Worm (Caenorhabditis elegans) whole organism, late embryonic: ENCODE measurements around the gene iars-1.

ENCODE experiments used
- F13H6.1 ChIP-seq: sonication (generic microtip); optimal IDR thresholded peaks from 2 replicates; lab custom pipeline; 2016; ENCODE audit warnings: missing genetic modification characterization, missing compliant biosample characterization
- K09A11.1 ChIP-seq: sonication (generic microtip); optimal IDR thresholded peaks from 2 replicates; lab custom pipeline; 2017; ENCODE audit warnings: antibody characterized with exemption, mild to moderate bottlenecking, missing genetic modification characterization, missing compliant biosample characterization; ENCODE audit not compliant: insufficient read depth
- ceh-18 ChIP-seq: sonication (generic microtip); optimal IDR thresholded peaks from 2 replicates; lab custom pipeline; 2016; ENCODE audit warnings: missing genetic modification characterization, missing compliant biosample characterization
- ceh-2 ChIP-seq: sonication (generic microtip); optimal IDR thresholded peaks from 2 replicates; lab custom pipeline; 2016; ENCODE audit warnings: missing genotype, missing genetic modification characterization, missing compliant biosample characterization
- ceh-22 ChIP-seq: sonication (generic microtip); optimal IDR thresholded peaks from 2 replicates; lab custom pipeline; 2017; ENCODE audit warnings: missing biosample characterization, missing genetic modification characterization
- ceh-24 ChIP-seq: sonication (generic microtip); optimal IDR thresholded peaks from 2 replicates; lab custom pipeline; 2016; ENCODE audit warnings: mild to moderate bottlenecking, missing genetic modification characterization, missing compliant biosample characterization
- ceh-34 ChIP-seq: sonication (generic microtip); optimal IDR thresholded peaks from 2 replicates; lab custom pipeline; 2016; ENCODE audit warnings: mild to moderate bottlenecking, missing genetic modification characterization, missing compliant biosample characterization
- ceh-45 ChIP-seq: fragments of 200-800 bp; sonication (Bioruptor generic); IDR thresholded peaks from 2 replicates; pipeline ENCODE4 v1.3.6; 2022; ENCODE audit warnings: missing genetic modification reagents, missing genetic modification characterization, missing compliant biosample characterization
- ceh-9 ChIP-seq: sonication (generic microtip); optimal IDR thresholded peaks from 2 replicates; lab custom pipeline; 2016; ENCODE audit warnings: mild to moderate bottlenecking, missing genetic modification characterization, inconsistent platforms, missing compliant biosample characterization
- che-1 ChIP-seq: sonication (generic microtip); optimal IDR thresholded peaks from 2 replicates; lab custom pipeline; 2016; ENCODE audit warnings: mild to moderate bottlenecking, missing genetic modification characterization, missing compliant biosample characterization
- elt-4 ChIP-seq: sonication (generic microtip); optimal IDR thresholded peaks from 2 replicates; lab custom pipeline; 2016; ENCODE audit warnings: missing genetic modification characterization, missing compliant biosample characterization
- eyg-1 ChIP-seq: sonication (generic microtip); optimal IDR thresholded peaks from 2 replicates; lab custom pipeline; 2016; ENCODE audit warnings: missing genotype, missing genetic modification characterization, missing compliant biosample characterization
- fax-1 ChIP-seq: sonication (generic microtip); optimal IDR thresholded peaks from 2 replicates; lab custom pipeline; 2016; ENCODE audit warnings: missing genotype, missing genetic modification characterization, missing compliant biosample characterization
- hlh-13 ChIP-seq: fragments of 200-800 bp; sonication (Bioruptor generic); optimal IDR thresholded peaks from 2 replicates; lab custom pipeline; 2018; ENCODE audit warnings: mild to moderate bottlenecking, missing genetic modification characterization, missing compliant biosample characterization
- hlh-30 ChIP-seq: sonication (generic microtip); optimal IDR thresholded peaks from 2 replicates; lab custom pipeline; 2017; ENCODE audit warnings: antibody characterized with exemption, missing genetic modification characterization, missing compliant biosample characterization; ENCODE audit not compliant: insufficient read depth
- hlh-6 ChIP-seq: sonication (generic microtip); optimal IDR thresholded peaks from 2 replicates; lab custom pipeline; 2016; ENCODE audit warnings: missing genotype, missing genetic modification characterization, missing compliant biosample characterization
- lin-11 ChIP-seq: fragments of 200-800 bp; sonication (Bioruptor generic); optimal IDR thresholded peaks from 2 replicates; lab custom pipeline; 2018; ENCODE audit warnings: mild to moderate bottlenecking, missing genetic modification characterization, missing compliant biosample characterization
- madf-2 ChIP-seq: sonication (generic microtip); optimal IDR thresholded peaks from 2 replicates; lab custom pipeline; 2017; ENCODE audit warnings: missing genetic modification characterization, missing compliant biosample characterization
- mec-3 ChIP-seq: sonication (generic microtip); optimal IDR thresholded peaks from 2 replicates; lab custom pipeline; 2016; ENCODE audit warnings: borderline replicate concordance, missing genetic modification characterization, missing compliant biosample characterization
- nhr-11 ChIP-seq: fragments of 150-350 bp; optimal IDR thresholded peaks from 2 replicates; lab custom pipeline; 2014; ENCODE audit warnings: missing biosample characterization, missing genetic modification characterization
- nhr-232 ChIP-seq: sonication (generic microtip); optimal IDR thresholded peaks from 2 replicates; lab custom pipeline; 2016; ENCODE audit warnings: missing genetic modification characterization, missing compliant biosample characterization
- npax-4 ChIP-seq: sonication (generic microtip); optimal IDR thresholded peaks from 2 replicates; lab custom pipeline; 2016; ENCODE audit warnings: missing genetic modification characterization, missing compliant biosample characterization
- odd-2 ChIP-seq: sonication (generic microtip); optimal IDR thresholded peaks from 2 replicates; lab custom pipeline; 2017; ENCODE audit warnings: antibody characterized with exemption, mild to moderate bottlenecking, missing genetic modification characterization, missing compliant biosample characterization
- pag-3 ChIP-seq: sonication (generic microtip); optimal IDR thresholded peaks from 2 replicates; lab custom pipeline; 2016; ENCODE audit warnings: missing compliant biosample characterization, missing genetic modification characterization, borderline replicate concordance
- pat-9 ChIP-seq: fragments of 200-800 bp; sonication (Bioruptor generic); optimal IDR thresholded peaks from 2 replicates; lab custom pipeline; 2018; ENCODE audit warnings: mild to moderate bottlenecking, missing genetic modification characterization, moderate library complexity, missing compliant biosample characterization
- pqm-1 ChIP-seq: sonication (generic microtip); optimal IDR thresholded peaks from 2 replicates; lab custom pipeline; 2016; ENCODE audit warnings: missing genetic modification characterization, missing compliant biosample characterization
- pros-1 ChIP-seq: fragments of 150-350 bp; optimal IDR thresholded peaks from 2 replicates; lab custom pipeline; 2014; ENCODE audit warnings: missing biosample characterization, missing genetic modification reagents, missing genetic modification characterization
- ref-2 ChIP-seq: sonication (generic microtip); optimal IDR thresholded peaks from 2 replicates; lab custom pipeline; 2016; ENCODE audit warnings: missing genetic modification characterization, missing compliant biosample characterization
- rnt-1 ChIP-seq: sonication (generic microtip); optimal IDR thresholded peaks from 2 replicates; lab custom pipeline; 2016; ENCODE audit warnings: missing genetic modification characterization, missing compliant biosample characterization
- sdc-2 ChIP-seq: sonication (generic microtip); optimal IDR thresholded peaks from 2 replicates; lab custom pipeline; 2016; ENCODE audit warnings: missing genotype, missing genetic modification characterization, missing compliant biosample characterization
- sox-2 ChIP-seq: fragments of 200-800 bp; sonication (Bioruptor generic); IDR thresholded peaks from 2 replicates; pipeline ENCODE4 v1.3.6; 2022; ENCODE audit warnings: missing genetic modification reagents, missing genetic modification characterization, missing compliant biosample characterization
- sox-4 ChIP-seq: sonication (generic microtip); optimal IDR thresholded peaks from 2 replicates; lab custom pipeline; 2017; ENCODE audit warnings: mild to moderate bottlenecking, missing genetic modification characterization, inconsistent platforms, missing compliant biosample characterization
- syd-9 ChIP-seq: sonication (generic microtip); optimal IDR thresholded peaks from 2 replicates; lab custom pipeline; 2016; ENCODE audit warnings: mild to moderate bottlenecking, missing genetic modification characterization, moderate library complexity, missing compliant biosample characterization
- tbx-2 ChIP-seq: sonication (generic microtip); optimal IDR thresholded peaks from 2 replicates; lab custom pipeline; 2016; ENCODE audit warnings: missing genetic modification characterization, missing compliant biosample characterization
- unc-42 ChIP-seq: sonication (generic microtip); optimal IDR thresholded peaks from 2 replicates; lab custom pipeline; 2016; ENCODE audit warnings: missing genotype, missing genetic modification characterization, missing compliant biosample characterization
- unc-55 ChIP-seq: sonication (generic microtip); optimal IDR thresholded peaks from 2 replicates; lab custom pipeline; 2017; ENCODE audit warnings: missing biosample characterization, missing genetic modification reagents, missing genetic modification characterization
- ztf-16 ChIP-seq: sonication (generic microtip); optimal IDR thresholded peaks from 2 replicates; lab custom pipeline; 2017; ENCODE audit warnings: missing genetic modification characterization, missing compliant biosample characterization

The iars-1 gene

ce11 chrIV:10403193-10404058, 35.0 kb downstream of the iars-1 start, which contains the start of gene gpa-7 (continued):
- TF ChIP-seq rnt-1 (tag; lab: Kevin White, UChicago) (peak; percentile 44), npax-4 (tag; lab: Kevin White, UChicago) (no peak), syd-9 (tag; lab: Kevin White, UChicago) (peak; percentile 37), hlh-6 (tag; lab: Kevin White, UChicago) (peak; percentile 10), sdc-2 (peak; percentile 39), unc-55 (GFP tag; lab: Kevin White, UChicago) (peak; percentile 54), sox-4 (tag; lab: Kevin White, UChicago) (no peak), pag-3 (no peak), pat-9 (tag; lab: Kevin White, UChicago) (peak; percentile 35), ceh-18 (peak; percentile 88), ceh-2 (tag; lab: Kevin White, UChicago) (no peak), mec-3 (tag; lab: Kevin White, UChicago) (peak; percentile 3), F13H6.1 (tag; lab: Kevin White, UChicago) (peak; percentile 63), fax-1 (peak; percentile 68), unc-42 (tag; lab: Kevin White, UChicago) (peak; percentile 86), tbx-2 (tag; lab: Kevin White, UChicago) (peak; percentile 83), che-1 (tag; lab: Kevin White, UChicago) (no peak)

DNA sequence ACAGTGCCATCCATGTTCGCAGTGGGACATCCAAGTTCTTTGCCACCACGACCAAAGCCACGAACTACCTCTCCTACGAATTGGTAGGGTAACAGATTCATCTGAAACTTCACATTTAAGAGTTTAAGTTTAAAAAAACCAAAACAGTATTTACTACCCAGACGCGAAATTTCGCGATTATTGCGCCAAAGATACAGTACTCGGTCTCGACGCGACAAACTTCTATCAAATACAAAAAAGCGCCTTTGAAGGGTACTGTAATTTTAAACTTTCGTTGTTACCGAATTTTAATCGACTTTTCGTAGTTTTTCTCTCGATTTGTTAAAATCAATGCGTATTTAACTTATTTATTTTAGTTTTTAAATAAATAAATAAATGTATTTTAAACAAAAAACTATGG, 41.0 kb downstream of the iars-1 start, which contains the start of gene rfk-1:
Gene rfk-1 (minus strand): TSS at position 101 of the 400 bp plus-strand sequence.
- TF ChIP-seq nhr-11 (tag; lab: Kevin White, UChicago) (no peak), ceh-45 (GFP tag; lab: Robert Waterston, UW) (no peak), pros-1 (no peak), elt-4 (no peak), K09A11.1 (no peak), eyg-1 (tag; lab: Kevin White, UChicago) (no peak), hlh-13 (GFP tag; lab: Kevin White, UChicago) (no peak), unc-55 (GFP tag; lab: Kevin White, UChicago) (no peak), ref-2 (tag; lab: Kevin White, UChicago) (no peak), sox-2 (GFP tag; lab: Robert Waterston, UW) (no peak), ceh-22 (tag; lab: Kevin White, UChicago) (no peak), npax-4 (tag; lab: Kevin White, UChicago) (no peak)

DNA sequence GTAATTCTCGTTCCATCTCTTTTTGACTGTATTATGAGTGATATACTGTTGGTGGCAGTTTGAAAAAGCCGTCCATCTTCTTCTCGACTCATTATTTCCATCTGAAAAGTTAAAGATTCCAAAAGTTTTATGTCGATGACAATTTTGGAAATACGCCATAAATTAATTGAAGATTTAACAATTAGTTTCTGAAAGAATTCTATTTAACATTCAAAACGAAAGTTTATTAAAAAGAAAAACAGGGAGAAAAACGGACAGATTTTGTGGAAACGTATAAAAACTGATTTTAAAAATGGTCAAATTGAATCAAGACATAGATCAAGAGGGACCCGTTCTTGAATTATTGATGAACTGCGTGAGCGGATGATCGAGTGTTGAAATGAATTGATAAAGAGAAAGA, 45.4 kb downstream of the iars-1 start, which contains the start of gene R10H10.7:
Gene R10H10.7 (minus strand): TSS at position 101 of the 400 bp plus-strand sequence.
- TF ChIP-seq elt-4, result no peak
- no peak for TF ChIP-seq ceh-9 (tag; lab: Kevin White, UChicago)
- TF ChIP-seq ztf-16, result no peak
- no peak for TF ChIP-seq sox-4 (tag; lab: Kevin White, UChicago)
- no peak for TF ChIP-seq hlh-6 (tag; lab: Kevin White, UChicago)
- TF ChIP-seq ceh-34 (tag; lab: Kevin White, UChicago), result no peak
- no peak for TF ChIP-seq odd-2 (tag; lab: Kevin White, UChicago)
- TF ChIP-seq madf-2 (tag; lab: Kevin White, UChicago), result no peak
- TF ChIP-seq pat-9 (tag; lab: Kevin White, UChicago), result no peak
- TF ChIP-seq pros-1, result no peak
- TF ChIP-seq lin-11 (tag; lab: Kevin White, UChicago), result no peak
- TF ChIP-seq mec-3 (tag; lab: Kevin White, UChicago), result no peak
- no peak for TF ChIP-seq hlh-30
- TF ChIP-seq, all 69 proteins: peak for 0

- TF ChIP-seq ceh-24 (tag; lab: Kevin White, UChicago) (no peak), nhr-232 (tag; lab: Kevin White, UChicago) (no peak), ztf-16 (no peak), hlh-13 (GFP tag; lab: Kevin White, UChicago) (no peak), pqm-1 (tag; lab: Kevin White, UChicago) (no peak), unc-42 (tag; lab: Kevin White, UChicago) (no peak), pros-1 (no peak), ceh-45 (GFP tag; lab: Robert Waterston, UW) (no peak)
- TF ChIP-seq, all 69 proteins: peak for 0
These were observed 49.4 kb downstream of the iars-1 start, which contains the start of gene F13B12.6 for ce11 chrIV:10417781-10418180. F13B12.6 (minus strand) TSS chrIV:10417881.
